Fruit fly (Drosophila melanogaster) whole organism, embryonic: Measurements from ENCODE around the gene CG10353.

Source experiments
- CG1024 ChIP-seq: fragments of 200-800 bp; sonication (Bioruptor generic); IDR thresholded peaks from 2 replicates; pipeline ENCODE4 v1.3.6; 2022; ENCODE audit warnings: missing biosample characterization, missing genetic modification characterization
- CG11093 ChIP-seq: fragments of 200-800 bp; sonication (Bioruptor generic); IDR thresholded peaks from 3 replicates; pipeline ENCODE4 v1.3.6; 2022; ENCODE audit warnings: missing biosample characterization, missing genetic modification characterization
- CG11504 ChIP-seq: fragments of 200-800 bp; sonication (Bioruptor generic); optimal IDR thresholded peaks from 3 replicates; lab custom pipeline; 2019; ENCODE audit warnings: missing biosample characterization, mild to moderate bottlenecking, missing genetic modification characterization, moderate library complexity
- CG14710 ChIP-seq: fragments of 200-800 bp; sonication (Bioruptor generic); optimal IDR thresholded peaks from 3 replicates; lab custom pipeline; 2019; ENCODE audit warnings: missing biosample characterization, mild to moderate bottlenecking, missing genetic modification characterization, moderate library complexity
- CG15269 ChIP-seq: fragments of 200-800 bp; sonication (Bioruptor generic); optimal IDR thresholded peaks from 2 replicates; lab custom pipeline; 2018; ENCODE audit warnings: missing biosample characterization, mild to moderate bottlenecking, missing genetic modification characterization, moderate library complexity
- CG2712 ChIP-seq: fragments of 200-800 bp; optimal IDR thresholded peaks from 3 replicates; lab custom pipeline; 2019; ENCODE audit warnings: missing biosample characterization, mild to moderate bottlenecking, missing genetic modification characterization, moderate library complexity
- CG30403 ChIP-seq: fragments of 200-800 bp; sonication (Bioruptor generic); optimal IDR thresholded peaks from 3 replicates; lab custom pipeline; 2016; ENCODE audit warnings: missing biosample characterization, missing genetic modification characterization
- CG32532 ChIP-seq: fragments of 200-800 bp; sonication (Bioruptor generic); IDR thresholded peaks from 2 replicates; pipeline ENCODE4 v1.3.6; 2022; ENCODE audit warnings: missing biosample characterization, missing genetic modification characterization
- CG34224 ChIP-seq: fragments of 200-800 bp; sonication (Bioruptor generic); IDR thresholded peaks from 3 replicates; pipeline ENCODE4 v1.3.6; 2022; ENCODE audit warnings: missing biosample characterization, missing genetic modification characterization; ENCODE audit not compliant: partially characterized antibody
- CG4328 ChIP-seq: fragments of 200-800 bp; sonication (Bioruptor generic); optimal IDR thresholded peaks from 3 replicates; lab custom pipeline; 2017; ENCODE audit warnings: missing biosample characterization, missing genetic modification reagents, missing genetic modification characterization
- CG4854 ChIP-seq: fragments of 200-800 bp; sonication (Bioruptor generic); optimal IDR thresholded peaks from 2 replicates; lab custom pipeline; 2016; ENCODE audit warnings: missing biosample characterization, missing genetic modification characterization, inconsistent platforms
- CG8089 ChIP-seq: fragments of 200-800 bp; sonication (Bioruptor generic); optimal IDR thresholded peaks from 3 replicates; lab custom pipeline; 2016; ENCODE audit warnings: missing biosample characterization, missing genetic modification characterization
- CG9797 ChIP-seq: fragments of 200-800 bp; sonication (Bioruptor generic); optimal IDR thresholded peaks from 3 replicates; lab custom pipeline; 2018; ENCODE audit warnings: missing biosample characterization, mild to moderate bottlenecking, missing genetic modification characterization
- CG9876 ChIP-seq: fragments of 200-800 bp; sonication (Bioruptor generic); optimal IDR thresholded peaks from 2 replicates; lab custom pipeline; 2016; ENCODE audit warnings: missing biosample characterization, missing genetic modification characterization
- E2f1 ChIP-seq: fragments of 200-800 bp; sonication (Bioruptor generic); IDR thresholded peaks from 2 replicates; pipeline ENCODE4 v1.3.6; 2022; ENCODE audit warnings: missing biosample characterization, missing genetic modification characterization
- H15 ChIP-seq: fragments of 200-800 bp; sonication (Bioruptor generic); IDR thresholded peaks from 3 replicates; pipeline ENCODE4 v1.3.6; 2022; ENCODE audit warnings: missing biosample characterization, missing genetic modification characterization
- HHEX ChIP-seq: fragments of 200-800 bp; sonication (Bioruptor generic); optimal IDR thresholded peaks from 3 replicates; lab custom pipeline; 2017; ENCODE audit warnings: missing biosample characterization, mild to moderate bottlenecking, missing genetic modification characterization, missing genetic modification reagents
- HLH3B ChIP-seq: fragments of 200-800 bp; sonication (Bioruptor generic); IDR thresholded peaks from 2 replicates; pipeline ENCODE4 v1.3.6; 2022; ENCODE audit warnings: missing biosample characterization, missing genetic modification characterization
- Hmr ChIP-seq: fragments of 200-800 bp; sonication (Bioruptor generic); optimal IDR thresholded peaks from 3 replicates; lab custom pipeline; 2017; ENCODE audit warnings: mild to moderate bottlenecking, missing biosample characterization, missing genetic modification reagents, missing genetic modification characterization
- Lhr ChIP-seq: fragments of 200-800 bp; sonication (Bioruptor generic); optimal IDR thresholded peaks from 3 replicates; lab custom pipeline; 2017; ENCODE audit warnings: mild to moderate bottlenecking, missing biosample characterization, missing genetic modification reagents, missing genetic modification characterization
- NFAT ChIP-seq: fragments of 200-800 bp; sonication (Bioruptor generic); IDR thresholded peaks from 2 replicates; pipeline ENCODE4 v1.3.6; 2022; ENCODE audit warnings: missing biosample characterization, missing genetic modification characterization
- Nf-YB ChIP-seq: fragments of 200-800 bp; sonication (Bioruptor generic); optimal IDR thresholded peaks from 3 replicates; lab custom pipeline; 2019; ENCODE audit warnings: missing biosample characterization, mild to moderate bottlenecking, missing genetic modification characterization, moderate library complexity
- Sox100B ChIP-seq: fragments of 200-800 bp; sonication (Bioruptor generic); optimal IDR thresholded peaks from 3 replicates; lab custom pipeline; 2018; ENCODE audit warnings: missing biosample characterization, mild to moderate bottlenecking, missing genetic modification characterization
- Sry-δ ChIP-seq: fragments of 200-800 bp; sonication (Bioruptor generic); optimal IDR thresholded peaks from 2 replicates; lab custom pipeline; 2016; ENCODE audit warnings: missing biosample characterization, missing genetic modification characterization
- Trl ChIP-seq, 3 experiments: fragments of >200 bp in 2 of 3; fragments of 200-800 bp in 1 of 3; sonication (Bioruptor generic) in 1 of 3; optimal IDR thresholded peaks; 2 replicates in 1 of 3; 3 replicates in 2 of 3; lab custom pipeline; 2016 to 2017; ENCODE audit warnings: missing biosample characterization in 1 of 3, missing genetic modification characterization in 1 of 3
- amos ChIP-seq: fragments of 200-800 bp; sonication (Bioruptor generic); IDR thresholded peaks from 2 replicates; pipeline ENCODE4 v1.3.6; 2022; ENCODE audit warnings: missing biosample characterization, missing genetic modification characterization; ENCODE audit not compliant: partially characterized antibody
- bab2 ChIP-seq: fragments of 200-800 bp; sonication (Bioruptor generic); optimal IDR thresholded peaks from 2 replicates; lab custom pipeline; 2016; ENCODE audit warnings: missing biosample characterization, missing genetic modification characterization
- croc ChIP-seq: fragments of 200-800 bp; sonication (Bioruptor generic); conservative IDR thresholded peaks from 3 replicates; pipeline ENCODE4 v1.3.6; 2022; ENCODE audit warnings: missing biosample characterization, missing genetic modification characterization
- da ChIP-seq: fragments of 200-800 bp; sonication (Bioruptor generic); optimal IDR thresholded peaks from 2 replicates; lab custom pipeline; 2016; ENCODE audit warnings: missing biosample characterization, missing genetic modification characterization
- ems ChIP-seq: fragments of 200-800 bp; sonication (Bioruptor generic); optimal IDR thresholded peaks from 3 replicates; lab custom pipeline; 2016; ENCODE audit warnings: missing biosample characterization, missing genetic modification characterization
- hth ChIP-seq: fragments of >200 bp; optimal IDR thresholded peaks from 2 replicates; lab custom pipeline; 2017; ENCODE audit warnings: inconsistent platforms
- ind ChIP-seq: fragments of 200-800 bp; sonication (Bioruptor generic); optimal IDR thresholded peaks from 3 replicates; lab custom pipeline; 2016; ENCODE audit warnings: missing biosample characterization, missing genetic modification characterization
- inv ChIP-seq: fragments of 200-800 bp; sonication (Bioruptor generic); IDR thresholded peaks from 2 replicates; pipeline ENCODE4 v1.3.6; 2022; ENCODE audit warnings: missing biosample characterization, missing genetic modification characterization; ENCODE audit not compliant: partially characterized antibody
- jumu ChIP-seq: fragments of 200-800 bp; sonication (Bioruptor generic); optimal IDR thresholded peaks from 3 replicates; lab custom pipeline; 2016; ENCODE audit warnings: missing biosample characterization, missing genetic modification characterization
- kah ChIP-seq: fragments of 200-800 bp; sonication (Bioruptor generic); optimal IDR thresholded peaks from 2 replicates; lab custom pipeline; 2018; ENCODE audit warnings: missing biosample characterization, mild to moderate bottlenecking, missing genetic modification characterization
- luna ChIP-seq: fragments of 200-800 bp; sonication (Bioruptor generic); optimal IDR thresholded peaks from 2 replicates; lab custom pipeline; 2016; ENCODE audit warnings: missing biosample characterization, missing genetic modification characterization
- oc ChIP-seq: fragments of 200-800 bp; sonication (Bioruptor generic); optimal IDR thresholded peaks from 2 replicates; lab custom pipeline; 2018; ENCODE audit warnings: missing biosample characterization, mild to moderate bottlenecking, missing genetic modification characterization, moderate library complexity
- pho ChIP-seq: fragments of 200-800 bp; sonication (Bioruptor generic); optimal IDR thresholded peaks from 2 replicates; lab custom pipeline; 2016; ENCODE audit warnings: missing biosample characterization, missing genetic modification characterization
- pnt ChIP-seq: fragments of 200-800 bp; sonication (Bioruptor generic); optimal IDR thresholded peaks from 3 replicates; lab custom pipeline; 2016; ENCODE audit warnings: missing biosample characterization, missing genetic modification characterization
- prd ChIP-seq, 3 experiments: fragments of >200 bp in 2 of 3; fragments of 200-800 bp in 1 of 3; sonication (Bioruptor generic) in 1 of 3; optimal IDR thresholded peaks in 2 of 3; IDR thresholded peaks in 1 of 3; 2 replicates in 2 of 3; 3 replicates in 1 of 3; pipeline versions ENCODE4 v1.3.6 to Lab custom; 2017 to 2022; ENCODE audit warnings: missing biosample characterization in 1 of 3, missing genetic modification characterization in 1 of 3
- pzg ChIP-seq: fragments of 200-800 bp; sonication (Bioruptor generic); optimal IDR thresholded peaks from 3 replicates; lab custom pipeline; 2018; ENCODE audit warnings: missing biosample characterization, mild to moderate bottlenecking, missing genetic modification characterization, moderate library complexity
- repo ChIP-seq: fragments of 200-800 bp; sonication (Bioruptor generic); optimal IDR thresholded peaks from 2 replicates; lab custom pipeline; 2016; ENCODE audit warnings: missing biosample characterization, missing genetic modification characterization
- slbo ChIP-seq: fragments of 200-800 bp; sonication (Bioruptor generic); IDR thresholded peaks from 2 replicates; pipeline ENCODE4 v1.3.6; 2022; ENCODE audit warnings: missing biosample characterization, missing genetic modification characterization
- sr ChIP-seq: fragments of 200-800 bp; sonication (Bioruptor generic); IDR thresholded peaks from 3 replicates; pipeline ENCODE4 v1.3.6; 2022; ENCODE audit warnings: missing biosample characterization, missing genetic modification characterization
- ttk ChIP-seq: fragments of 200-800 bp; sonication (Bioruptor generic); IDR thresholded peaks from 2 replicates; pipeline ENCODE4 v2.1.2; 2022; ENCODE audit warnings: missing biosample characterization, missing genetic modification characterization
- unc-4 ChIP-seq: fragments of 200-800 bp; sonication (Bioruptor generic); IDR thresholded peaks from 2 replicates; pipeline ENCODE4 v1.3.6; 2022; ENCODE audit warnings: missing biosample characterization, missing genetic modification characterization; ENCODE audit not compliant: partially characterized antibody
- usp ChIP-seq: fragments of >200 bp; optimal IDR thresholded peaks from 2 replicates; lab custom pipeline; 2017; ENCODE audit warnings: missing biosample characterization, missing genetic modification characterization
- vnd ChIP-seq: fragments of 200-800 bp; sonication (Bioruptor generic); IDR thresholded peaks from 3 replicates; pipeline ENCODE4 v1.3.6; 2022; ENCODE audit warnings: missing biosample characterization, missing genetic modification characterization; ENCODE audit not compliant: partially characterized antibody
- wek ChIP-seq: fragments of 200-800 bp; sonication (Bioruptor generic); optimal IDR thresholded peaks from 3 replicates; lab custom pipeline; 2018; ENCODE audit warnings: missing biosample characterization, mild to moderate bottlenecking, missing genetic modification characterization, moderate library complexity
- zfh2 ChIP-seq: fragments of 200-800 bp; sonication (Bioruptor generic); optimal IDR thresholded peaks from 2 replicates; lab custom pipeline; 2016; ENCODE audit warnings: missing biosample characterization, missing genetic modification characterization

CG10353 gene

DNA sequence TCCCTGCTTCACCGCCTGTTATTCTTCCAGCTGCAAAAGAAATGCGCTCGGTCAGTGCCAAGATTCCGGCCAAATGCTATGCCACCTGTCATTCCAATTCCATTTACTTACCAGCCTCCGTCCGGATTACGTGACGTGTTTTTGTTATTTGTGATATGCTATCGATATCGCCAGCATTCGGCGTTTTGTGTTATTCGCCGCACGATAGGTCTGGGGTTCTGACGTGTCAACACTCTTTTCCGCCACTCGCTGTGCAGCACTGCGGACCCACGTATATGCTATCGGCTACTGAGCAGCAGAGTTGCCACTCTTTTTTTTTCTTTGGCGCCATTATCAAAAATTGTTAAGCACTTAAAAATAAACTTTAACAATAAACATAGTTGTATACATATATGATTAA lies 34.7 kb downstream of the CG10353 start, which contains the start of gene p24-1 (continued):
- TF ChIP-seq NFAT (GFP tag; lab: Robert Waterston, UW) (peak; percentile 81), unc-4 (GFP tag; lab: Robert Waterston, UW) (peak; percentile 90), HHEX (GFP tag; lab: Kevin White, UChicago) (peak; percentile 25), prd (optimal IDR thresholded peaks at IDR 0.05; lab: Kevin White, UChicago) (no peak), prd (GFP tag; IDR thresholded peaks at IDR 0.05; lab: Robert Waterston, UW) (peak; percentile 5; the same call in 1 of the 3 replicates), Nf-YB (GFP tag; lab: Kevin White, UChicago) (no peak), Hmr (GFP tag; lab: Kevin White, UChicago) (peak; percentile 50), bab2 (GFP tag; lab: Kevin White, UChicago) (peak; percentile 11), slbo (GFP tag; lab: Robert Waterston, UW) (peak; percentile 81), CG4328 (no peak), ind (GFP tag; lab: Kevin White, UChicago) (peak; percentile 37), kah (GFP tag; lab: Kevin White, UChicago) (no peak), CG4854 (peak; percentile 43), HLH3B (GFP tag; lab: Robert Waterston, UW) (no peak), pzg (GFP tag; lab: Kevin White, UChicago) (peak; percentile 94), CG9876 (GFP tag; lab: Kevin White, UChicago) (peak; percentile 11), CG8089 (no peak), wek (GFP tag; lab: Kevin White, UChicago) (no peak), luna (GFP tag; lab: Kevin White, UChicago) (no peak), vnd (peak; percentile 71), CG2712 (peak; percentile 46), Lhr (GFP tag; lab: Kevin White, UChicago) (peak; percentile 11), CG14710 (tag; lab: Kevin White, UChicago) (peak; percentile 68), CG9797 (GFP tag; lab: Kevin White, UChicago) (peak; percentile 53), jumu (GFP tag; lab: Kevin White, UChicago) (peak; percentile 65), CG32532 (peak; percentile 73), repo (GFP tag; lab: Kevin White, UChicago) (peak; percentile 31), Sry-δ (GFP tag; lab: Kevin White, UChicago) (peak; percentile 87), CG11504 (tag; lab: Kevin White, UChicago) (peak; percentile 36), pnt (peak; percentile 8), ems (GFP tag; lab: Kevin White, UChicago) (peak; percentile 17), CG15269 (peak; percentile 23), Sox100B (GFP tag; lab: Kevin White, UChicago) (no peak), pho (peak; percentile 47), inv (GFP tag; lab: Robert Waterston, UW) (peak; percentile 82), hth (lab: Kevin White, UChicago) (no peak), usp (no peak), sr (GFP tag; lab: Robert Waterston, UW) (no peak), ttk (GFP tag; lab: Robert Waterston, UW) (no peak), oc (tag; lab: Kevin White, UChicago) (no peak), amos (peak; percentile 94), da (GFP tag; lab: Kevin White, UChicago) (peak; percentile 6), H15 (GFP tag; lab: Robert Waterston, UW) (peak; percentile 13; the same call in 1 of the 3 replicates), CG11093 (GFP tag; lab: Robert Waterston, UW) (no peak), croc (no peak), E2f1 (GFP tag; lab: Robert Waterston, UW) (peak; percentile 20; the same call in 1 of the 2 replicates), CG34224 (peak; percentile 89), CG30403 (peak; percentile 42), CG1024 (no peak), Trl (optimal IDR thresholded peaks at IDR 0.05; lab: Kevin White, UChicago) (no peak), Trl (GFP tag; optimal IDR thresholded peaks at IDR 0.05; lab: Kevin White, UChicago) (peak; percentile 53), zfh2 (peak; percentile 76)
